Worm (Caenorhabditis elegans) whole organism, L4 larva: ENCODE data around the gene snt-1.
A peak's percentile ranks its signal among the peaks of the same experiment; 100 is the strongest.

ENCODE experiments used
- D1046.2 ChIP-seq: fragments of 200-800 bp; sonication (Bioruptor generic); IDR thresholded peaks from 2 replicates; pipeline ENCODE4 v1.3.6; 2022; ENCODE audit warnings: missing genetic modification characterization, missing compliant biosample characterization
- F37D6.2 ChIP-seq: sonication (generic microtip); optimal IDR thresholded peaks from 2 replicates; lab custom pipeline; 2016; ENCODE audit warnings: mild to moderate bottlenecking, missing genetic modification characterization, missing compliant biosample characterization
- F49E8.2 ChIP-seq: sonication (generic microtip); optimal IDR thresholded peaks from 2 replicates; lab custom pipeline; 2016; ENCODE audit warnings: missing compliant biosample characterization, mild to moderate bottlenecking, missing genetic modification characterization, borderline replicate concordance
- Y5F2A.4 ChIP-seq: fragments of 200-800 bp; sonication (Bioruptor generic); optimal IDR thresholded peaks from 2 replicates; lab custom pipeline; 2018; ENCODE audit warnings: mild to moderate bottlenecking, missing genetic modification characterization, missing compliant biosample characterization
- Y75B8A.6 ChIP-seq: fragments of 200-800 bp; sonication (Bioruptor generic); IDR thresholded peaks from 2 replicates; pipeline ENCODE4 v1.3.6; 2022; ENCODE audit warnings: missing genetic modification reagents, missing genetic modification characterization, missing compliant biosample characterization
- aha-1 ChIP-seq: fragments of 150-350 bp; peaks from one replicate; lab custom pipeline; 2014; ENCODE audit warnings: missing biosample characterization, missing genetic modification characterization
- aly-2 ChIP-seq: sonication (generic microtip); optimal IDR thresholded peaks from 2 replicates; lab custom pipeline; 2018; ENCODE audit warnings: missing biosample characterization, missing genetic modification characterization
- ama-1 ChIP-seq: fragments of 150-350 bp; optimal IDR thresholded peaks from 2 replicates; lab custom pipeline; 2014; ENCODE audit warnings: inconsistent platforms, mixed read lengths
- arid-1 ChIP-seq: fragments of 200-800 bp; sonication (Bioruptor generic); conservative IDR thresholded peaks from 2 replicates; pipeline ENCODE4 v1.3.6; 2022; ENCODE audit warnings: missing genetic modification reagents, missing genetic modification characterization, missing compliant biosample characterization
- attf-4 ChIP-seq: sonication (generic microtip); optimal IDR thresholded peaks from 3 replicates; lab custom pipeline; 2017; ENCODE audit warnings: missing biosample characterization, missing genetic modification characterization
- ceh-20 ChIP-seq: fragments of 200-800 bp; sonication (Bioruptor generic); IDR thresholded peaks from 2 replicates; pipeline ENCODE4 v1.3.6; 2022; ENCODE audit warnings: missing genetic modification reagents, missing genetic modification characterization, missing compliant biosample characterization
- ceh-28 ChIP-seq: fragments of 150-350 bp; optimal IDR thresholded peaks from 2 replicates; lab custom pipeline; 2014; ENCODE audit warnings: missing biosample characterization, missing genetic modification reagents, missing genetic modification characterization
- ceh-32 ChIP-seq: sonication (generic microtip); optimal IDR thresholded peaks from 2 replicates; lab custom pipeline; 2016; ENCODE audit warnings: mild to moderate bottlenecking, missing genetic modification characterization, missing compliant biosample characterization; ENCODE audit not compliant: poor library complexity
- ceh-62 ChIP-seq: sonication (generic microtip); optimal IDR thresholded peaks from 2 replicates; lab custom pipeline; 2017; ENCODE audit warnings: missing biosample characterization, missing genetic modification characterization
- ctbp-1 ChIP-seq: fragments of 200-800 bp; sonication (Bioruptor generic); IDR thresholded peaks from 2 replicates; pipeline ENCODE4 v1.3.6; 2022; ENCODE audit warnings: missing genetic modification reagents, missing genetic modification characterization, missing compliant biosample characterization
- daf-12 ChIP-seq: fragments of 150-350 bp; optimal IDR thresholded peaks from 2 replicates; lab custom pipeline; 2014; ENCODE audit warnings: missing biosample characterization, missing genetic modification reagents, missing genetic modification characterization
- daf-8 ChIP-seq: fragments of 200-800 bp; sonication (Bioruptor generic); IDR thresholded peaks from 2 replicates; pipeline ENCODE4 v1.3.6; 2022; ENCODE audit warnings: missing genetic modification characterization, missing compliant biosample characterization
- dmd-8 ChIP-seq: fragments of 200-800 bp; sonication (Bioruptor generic); IDR thresholded peaks from 2 replicates; pipeline ENCODE4 v1.3.6; 2022; ENCODE audit warnings: missing genetic modification characterization, missing compliant biosample characterization
- dmd-9 ChIP-seq: fragments of 200-800 bp; sonication (Bioruptor generic); IDR thresholded peaks from 2 replicates; pipeline ENCODE4 v1.3.6; 2022; ENCODE audit warnings: missing genetic modification reagents, missing genetic modification characterization, missing compliant biosample characterization
- dpl-1 ChIP-seq: fragments of 150-350 bp; optimal IDR thresholded peaks from 2 replicates; lab custom pipeline; 2014; ENCODE audit warnings: missing biosample characterization, missing genetic modification reagents, missing genetic modification characterization
- duxl-1 ChIP-seq: sonication (generic microtip); optimal IDR thresholded peaks from 2 replicates; lab custom pipeline; 2016; ENCODE audit warnings: mild to moderate bottlenecking, missing genetic modification characterization, moderate library complexity, missing compliant biosample characterization; ENCODE audit not compliant: poor library complexity
- dve-1 ChIP-seq: sonication (generic microtip); optimal IDR thresholded peaks from 2 replicates; lab custom pipeline; 2017; ENCODE audit warnings: antibody characterized with exemption, mild to moderate bottlenecking, missing genetic modification characterization, missing compliant biosample characterization; ENCODE audit not compliant: insufficient read depth
- fos-1 ChIP-seq: fragments of 150-350 bp; optimal IDR thresholded peaks from 2 replicates; lab custom pipeline; 2014; ENCODE audit warnings: missing biosample characterization, missing genetic modification characterization
- hif-1 ChIP-seq, 2 experiments: sonication (generic microtip); optimal IDR thresholded peaks; 2 replicates each; lab custom pipeline; 2016 to 2017; ENCODE audit warnings: missing compliant biosample characterization in 2 of 2, missing genetic modification characterization in 2 of 2, missing genetic modification reagents in 2 of 2, missing genotype in 2 of 2, mild to moderate bottlenecking in 1 of 2
- hlh-11 ChIP-seq: fragments of 200-800 bp; sonication (Bioruptor generic); optimal IDR thresholded peaks from 2 replicates; lab custom pipeline; 2018; ENCODE audit warnings: mild to moderate bottlenecking, missing genetic modification characterization, missing compliant biosample characterization
- hlh-30 ChIP-seq: sonication (generic microtip); optimal IDR thresholded peaks from 2 replicates; lab custom pipeline; 2017; ENCODE audit warnings: antibody characterized with exemption, mild to moderate bottlenecking, missing genetic modification characterization, missing compliant biosample characterization; ENCODE audit not compliant: insufficient read depth
- lim-7 ChIP-seq: fragments of 200-800 bp; sonication (Bioruptor generic); IDR thresholded peaks from 2 replicates; pipeline ENCODE4 v1.3.6; 2022; ENCODE audit warnings: missing genetic modification characterization, missing compliant biosample characterization
- lin-1 ChIP-seq: fragments of 200-800 bp; sonication (Bioruptor generic); IDR thresholded peaks from 2 replicates; pipeline ENCODE4 v1.3.6; 2022; ENCODE audit warnings: missing genetic modification reagents, missing genetic modification characterization, missing compliant biosample characterization
- lin-15B ChIP-seq: fragments of 150-350 bp; sonication (generic microtip); optimal IDR thresholded peaks from 3 replicates; lab custom pipeline; 2014; ENCODE audit warnings: missing biosample characterization, missing genetic modification characterization
- lsy-2 ChIP-seq, 2 experiments: fragments of 150-350 bp in 1 of 2; sonication (generic microtip) in 1 of 2; optimal IDR thresholded peaks; 2 replicates each; lab custom pipeline; 2014 to 2017; ENCODE audit warnings: missing biosample characterization in 2 of 2, missing genetic modification characterization in 2 of 2
- madf-5 ChIP-seq, 2 experiments: fragments of 200-800 bp; sonication (Bioruptor generic); IDR thresholded peaks; 2 replicates each; pipeline ENCODE4 v1.3.6; 2022; ENCODE audit warnings: missing compliant biosample characterization in 2 of 2, missing genetic modification characterization in 2 of 2
- madf-9 ChIP-seq: fragments of 200-800 bp; sonication (Bioruptor generic); conservative IDR thresholded peaks from 2 replicates; pipeline ENCODE4 v1.3.6; 2022; ENCODE audit warnings: missing genetic modification reagents, missing genetic modification characterization, missing compliant biosample characterization
- mdl-1 ChIP-seq, 2 experiments: fragments of 150-350 bp in 1 of 2; sonication (generic microtip) in 1 of 2; optimal IDR thresholded peaks; 2 replicates each; lab custom pipeline; 2014 to 2017; ENCODE audit warnings: missing biosample characterization in 2 of 2, missing genetic modification characterization in 2 of 2
- mdt-29 ChIP-seq: fragments of 200-800 bp; sonication (Bioruptor generic); IDR thresholded peaks from 2 replicates; pipeline ENCODE4 v1.3.6; 2022; ENCODE audit warnings: missing genetic modification reagents, missing genetic modification characterization, missing compliant biosample characterization
- nhr-10 ChIP-seq: fragments of 150-350 bp; optimal IDR thresholded peaks from 2 replicates; lab custom pipeline; 2014; ENCODE audit warnings: missing biosample characterization, missing genetic modification characterization
- nhr-102 ChIP-seq: sonication (generic microtip); optimal IDR thresholded peaks from 2 replicates; lab custom pipeline; 2016; ENCODE audit warnings: mild to moderate bottlenecking, missing genetic modification characterization, moderate library complexity, missing compliant biosample characterization
- nhr-11 ChIP-seq: fragments of 150-350 bp; optimal IDR thresholded peaks from 2 replicates; lab custom pipeline; 2014; ENCODE audit warnings: missing biosample characterization, missing genetic modification characterization
- nhr-28 ChIP-seq: fragments of 150-350 bp; optimal IDR thresholded peaks from 2 replicates; lab custom pipeline; 2014; ENCODE audit warnings: missing biosample characterization, missing genetic modification characterization
- nhr-42 ChIP-seq: fragments of 200-800 bp; sonication (Bioruptor generic); IDR thresholded peaks from 2 replicates; pipeline ENCODE4 v1.3.6; 2022; ENCODE audit warnings: missing genetic modification characterization, missing compliant biosample characterization
- nhr-6 ChIP-seq: fragments of 150-350 bp; optimal IDR thresholded peaks from 2 replicates; lab custom pipeline; 2014; ENCODE audit warnings: missing biosample characterization, missing genetic modification characterization
- nhr-77 ChIP-seq: fragments of 150-350 bp; optimal IDR thresholded peaks from 2 replicates; lab custom pipeline; 2014; ENCODE audit warnings: missing biosample characterization, missing genetic modification characterization
- php-3 ChIP-seq: fragments of 200-800 bp; sonication (Bioruptor generic); IDR thresholded peaks from 2 replicates; pipeline ENCODE4 v1.3.6; 2022; ENCODE audit warnings: missing genetic modification reagents, missing genetic modification characterization, missing compliant biosample characterization
- saeg-2 ChIP-seq: fragments of 200-800 bp; sonication (Bioruptor generic); IDR thresholded peaks from 2 replicates; pipeline ENCODE4 v1.3.6; 2022; ENCODE audit warnings: missing genetic modification reagents, missing genetic modification characterization, missing compliant biosample characterization
- skn-1 ChIP-seq: fragments of 150-350 bp; optimal IDR thresholded peaks from 2 replicates; lab custom pipeline; 2014; ENCODE audit warnings: missing biosample characterization, missing genetic modification characterization
- snpc-1.2 ChIP-seq: fragments of 200-800 bp; sonication (Bioruptor generic); IDR thresholded peaks from 2 replicates; pipeline ENCODE4 v1.3.6; 2022; ENCODE audit warnings: missing genetic modification reagents, missing genetic modification characterization, missing compliant biosample characterization
- snpc-4 ChIP-seq: fragments of 150-350 bp; optimal IDR thresholded peaks from 2 replicates; lab custom pipeline; 2014; ENCODE audit warnings: missing biosample characterization, missing genetic modification characterization
- tag-97 ChIP-seq: fragments of 200-800 bp; sonication (Bioruptor generic); IDR thresholded peaks from 2 replicates; pipeline ENCODE4 v1.3.6; 2022; ENCODE audit warnings: missing genetic modification characterization, missing compliant biosample characterization
- unc-62 ChIP-seq, 3 experiments: fragments of 150-350 bp in 1 of 3; sonication (generic microtip); optimal IDR thresholded peaks in 2 of 3; peaks in 1 of 3; 1 replicate in 1 of 3; 2 replicates in 2 of 3; lab custom pipeline; 2014 to 2017; ENCODE audit warnings: missing biosample characterization in 3 of 3, missing genetic modification characterization in 3 of 3, missing genetic modification reagents in 3 of 3, missing genotype in 1 of 3
- zag-1 ChIP-seq: fragments of 150-350 bp; optimal IDR thresholded peaks from 2 replicates; lab custom pipeline; 2014; ENCODE audit warnings: missing biosample characterization, missing genetic modification characterization
- zip-11 ChIP-seq: fragments of 200-800 bp; sonication (Bioruptor generic); IDR thresholded peaks from 2 replicates; pipeline ENCODE4 v1.3.6; 2022; ENCODE audit warnings: missing genetic modification characterization, missing compliant biosample characterization
- zip-2 ChIP-seq: fragments of 150-350 bp; optimal IDR thresholded peaks from 2 replicates; lab custom pipeline; 2014; ENCODE audit warnings: missing biosample characterization, missing genetic modification characterization
- ztf-11 ChIP-seq: fragments of 150-350 bp; optimal IDR thresholded peaks from 2 replicates; lab custom pipeline; 2014; ENCODE audit warnings: missing biosample characterization, missing genetic modification characterization
- ztf-7 ChIP-seq: fragments of 150-350 bp; optimal IDR thresholded peaks from 2 replicates; lab custom pipeline; 2014; ENCODE audit warnings: missing biosample characterization, missing genetic modification characterization

Gene snt-1

ce11 chrII:6808539-6808938 is 2.2 kb upstream of the snt-1 start (continued):
- no peak for TF ChIP-seq dmd-9
- TF ChIP-seq unc-62 (GFP tag; optimal IDR thresholded peaks at IDR 0.05 in 1 of 2; lab: Kevin White, UChicago) = peak in 1 of 2 experiments; percentile 92
- TF ChIP-seq unc-62 (tag; optimal IDR thresholded peaks at IDR 0.05; lab: Kevin White, UChicago) = no peak
- no peak for TF ChIP-seq zag-1 (tag; lab: Kevin White, UChicago)
- TF ChIP-seq lim-7 (GFP tag; lab: Robert Waterston, UW) = no peak
- no peak for TF ChIP-seq aly-2
- TF ChIP-seq madf-9 (GFP tag; lab: Robert Waterston, UW) = no peak
- TF ChIP-seq fos-1 (tag; lab: Kevin White, UChicago) = no peak
- no peak for TF ChIP-seq nhr-28
- TF ChIP-seq mdt-29 (GFP tag; lab: Robert Waterston, UW) = no peak
- TF ChIP-seq nhr-42 (GFP tag; lab: Robert Waterston, UW) = no peak
- TF ChIP-seq tag-97 (GFP tag; lab: Robert Waterston, UW) = no peak
- TF ChIP-seq hlh-11 (tag; lab: Kevin White, UChicago) = no peak
- no peak for TF ChIP-seq nhr-11
- no peak for TF ChIP-seq skn-1 (tag; lab: Kevin White, UChicago)
- no peak for TF ChIP-seq ceh-62 (tag; lab: Kevin White, UChicago)
- TF ChIP-seq mdl-1 (tag; optimal IDR thresholded peaks at IDR 0.05; lab: Kevin White, UChicago) = peak in 1 of 2 experiments; percentile 14
- TF ChIP-seq attf-4 (tag; lab: Kevin White, UChicago) = no peak
- TF ChIP-seq D1046.2 (GFP tag; lab: Robert Waterston, UW) = no peak
- no peak for TF ChIP-seq F49E8.2 (tag; lab: Kevin White, UChicago)
- no peak for TF ChIP-seq ceh-28 (tag; lab: Kevin White, UChicago)
- TF ChIP-seq saeg-2 = no peak
- no peak for TF ChIP-seq nhr-77 (tag; lab: Kevin White, UChicago)
- TF ChIP-seq daf-8 (GFP tag; lab: Robert Waterston, UW) = no peak
- no peak for TF ChIP-seq ztf-7 (tag; lab: Kevin White, UChicago)
- no peak for TF ChIP-seq ama-1 (lab: Kevin White, UChicago)
- TF ChIP-seq duxl-1 = no peak
- TF ChIP-seq nhr-6 (tag; lab: Kevin White, UChicago) = no peak
- no peak for TF ChIP-seq ztf-11
- TF ChIP-seq daf-12 (tag; lab: Kevin White, UChicago) = no peak
- TF ChIP-seq ceh-20 = no peak
- TF ChIP-seq Y5F2A.4 (GFP tag; lab: Kevin White, UChicago) = no peak
- TF ChIP-seq lin-1 = no peak
- peak; percentile 96 for TF ChIP-seq aha-1
- no peak for TF ChIP-seq madf-5 (GFP tag; IDR thresholded peaks at IDR 0.05; lab: Robert Waterston, UW)
- no peak for TF ChIP-seq dpl-1 (GFP tag; lab: Kevin White, UChicago)
- no peak for TF ChIP-seq snpc-1.2 (GFP tag; lab: Robert Waterston, UW)
- 0 out of 2 replicates have a peak, but pooled peaks have one; percentile 39 for TF ChIP-seq ctbp-1 (GFP tag; lab: Robert Waterston, UW)
- no peak for TF ChIP-seq hif-1 (tag; optimal IDR thresholded peaks at IDR 0.05; lab: Kevin White, UChicago)
- no peak for TF ChIP-seq lin-15B (tag; lab: Kevin White, UChicago)
- TF ChIP-seq, all 104 proteins: peak for 9

- TF ChIP-seq ztf-7 (tag; lab: Kevin White, UChicago) (no peak), ceh-32 (tag; lab: Kevin White, UChicago) (no peak), F37D6.2 (tag; lab: Kevin White, UChicago) (no peak), madf-9 (GFP tag; lab: Robert Waterston, UW) (no peak), snpc-4 (tag; lab: Kevin White, UChicago) (no peak), dmd-8 (no peak), nhr-102 (tag; lab: Kevin White, UChicago) (no peak), nhr-77 (tag; lab: Kevin White, UChicago) (no peak), Y75B8A.6 (GFP tag; lab: Robert Waterston, UW) (no peak), arid-1 (no peak), zip-2 (tag; lab: Kevin White, UChicago) (no peak), nhr-10 (tag; lab: Kevin White, UChicago) (no peak), ctbp-1 (GFP tag; lab: Robert Waterston, UW) (no peak), dve-1 (no peak), lsy-2 (tag; optimal IDR thresholded peaks at IDR 0.05; lab: Kevin White, UChicago) (peak in 1 of 2 experiments; percentile 19), lin-1 (no peak), zip-11 (no peak), nhr-42 (GFP tag; lab: Robert Waterston, UW) (no peak), php-3 (no peak), hlh-30 (tag; lab: Kevin White, UChicago) (peak; percentile 24)
These were observed 1.8 kb downstream of the snt-1 start for ce11 chrII:6812514-6812913.
